Worm (Caenorhabditis elegans) whole organism, L1 larva: ENCODE results near the gene irld-47.

Experiments used
- C16A3.4 ChIP-seq: fragments of 150-350 bp; optimal IDR thresholded peaks from 2 replicates; lab custom pipeline; 2014; ENCODE audit warnings: missing biosample characterization, missing genetic modification characterization
- dpl-1 ChIP-seq, 3 experiments: fragments of 150-350 bp in 2 of 3; sonication (generic microtip) in 1 of 3; optimal IDR thresholded peaks; 2 replicates each; lab custom pipeline; 2014 to 2017; ENCODE audit warnings: missing biosample characterization in 3 of 3, missing genetic modification characterization in 3 of 3, missing genetic modification reagents in 3 of 3
- lin-35 ChIP-seq, 2 experiments: fragments of 150-350 bp; optimal IDR thresholded peaks; 2 replicates each; lab custom pipeline; 2014; ENCODE audit warnings: missing biosample characterization in 2 of 2, missing genetic modification characterization in 2 of 2, missing genetic modification reagents in 2 of 2
- nhr-90 ChIP-seq: sonication (generic microtip); optimal IDR thresholded peaks from 2 replicates; lab custom pipeline; 2016; ENCODE audit warnings: mild to moderate bottlenecking, missing genetic modification characterization, missing compliant biosample characterization; ENCODE audit not compliant: poor library complexity
- zag-1 ChIP-seq: fragments of 150-350 bp; optimal IDR thresholded peaks from 2 replicates; lab custom pipeline; 2014; ENCODE audit warnings: missing biosample characterization, missing genetic modification characterization

DNA sequence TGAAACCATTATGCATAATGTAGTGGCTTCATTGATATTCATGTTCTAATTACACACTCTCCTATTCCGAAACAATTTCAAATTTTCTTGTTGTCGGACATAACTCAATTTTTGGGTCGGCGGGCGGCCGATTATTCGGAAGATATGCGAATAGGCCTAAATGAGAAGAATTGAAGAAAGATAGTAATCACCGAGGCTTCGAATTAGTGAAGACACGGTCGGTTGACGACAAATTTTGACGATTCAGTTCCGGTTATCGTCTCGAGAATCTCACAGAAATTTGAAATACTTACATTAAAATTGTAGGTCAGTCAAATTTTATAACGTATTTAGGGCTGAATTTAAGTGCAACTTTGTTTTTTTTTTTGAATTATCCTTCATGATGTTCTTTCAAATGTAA, 19.2 kb downstream of the irld-47 start:
- TF ChIP-seq nhr-90 (tag; lab: Kevin White, UChicago): no peak
- TF ChIP-seq C16A3.4 (tag; lab: Kevin White, UChicago): no peak
- TF ChIP-seq lin-35 (GFP tag; optimal IDR thresholded peaks at IDR 0.05; lab: Kevin White, UChicago): no peak
- no peak for TF ChIP-seq dpl-1 (GFP tag; optimal IDR thresholded peaks at IDR 0.05; lab: Kevin White, UChicago)
- no peak for TF ChIP-seq zag-1 (tag; lab: Kevin White, UChicago)
